Worm (Caenorhabditis elegans) whole organism, L3 larva: ENCODE results near the gene hpo-6.

Experiments used
- ama-1 ChIP-seq: fragments of 150-350 bp; optimal IDR thresholded peaks from 2 replicates; lab custom pipeline; 2018
- ceh-16 ChIP-seq: sonication (generic microtip); optimal IDR thresholded peaks from 2 replicates; lab custom pipeline; 2017; ENCODE audit warnings: missing biosample characterization, missing genetic modification characterization
- egl-27 ChIP-seq: sonication (generic microtip); optimal IDR thresholded peaks from 4 replicates; lab custom pipeline; 2017; ENCODE audit warnings: missing biosample characterization, missing genetic modification reagents, missing genetic modification characterization
- fkh-2 ChIP-seq: fragments of 150-350 bp; optimal IDR thresholded peaks from 2 replicates; lab custom pipeline; 2014; ENCODE audit warnings: missing biosample characterization, missing genetic modification reagents, missing genetic modification characterization
- fos-1 ChIP-seq: fragments of 150-350 bp; optimal IDR thresholded peaks from 2 replicates; lab custom pipeline; 2014; ENCODE audit warnings: missing biosample characterization, missing genetic modification characterization
- hmg-11 ChIP-seq: sonication (generic microtip); optimal IDR thresholded peaks from 2 replicates; lab custom pipeline; 2016; ENCODE audit warnings: missing genetic modification characterization, missing compliant biosample characterization
- mdl-1 ChIP-seq: fragments of 150-350 bp; optimal IDR thresholded peaks from 2 replicates; lab custom pipeline; 2014; ENCODE audit warnings: missing biosample characterization, missing genetic modification characterization
- mml-1 ChIP-seq: fragments of 150-350 bp; sonication (generic microtip); optimal IDR thresholded peaks from 3 replicates; lab custom pipeline; 2014; ENCODE audit warnings: missing biosample characterization, missing genetic modification characterization
- nfya-1 ChIP-seq: sonication (generic microtip); optimal IDR thresholded peaks from 2 replicates; lab custom pipeline; 2017; ENCODE audit warnings: missing genetic modification characterization, mild to moderate bottlenecking, missing compliant biosample characterization, antibody characterized with exemption, moderate library complexity; ENCODE audit not compliant: insufficient read depth
- nhr-28 ChIP-seq: fragments of 150-350 bp; optimal IDR thresholded peaks from 2 replicates; lab custom pipeline; 2014; ENCODE audit warnings: missing biosample characterization, missing genetic modification characterization
- nhr-43 ChIP-seq: sonication (generic microtip); optimal IDR thresholded peaks from 2 replicates; lab custom pipeline; 2016; ENCODE audit warnings: mild to moderate bottlenecking, missing genetic modification characterization, missing compliant biosample characterization; ENCODE audit not compliant: poor library complexity, severe bottlenecking
- pqm-1 ChIP-seq: fragments of 150-350 bp; optimal IDR thresholded peaks from 2 replicates; lab custom pipeline; 2017; ENCODE audit warnings: missing biosample characterization, missing genetic modification characterization, inconsistent platforms
- unc-39 ChIP-seq: sonication (generic microtip); optimal IDR thresholded peaks from 4 replicates; lab custom pipeline; 2017; ENCODE audit warnings: missing biosample characterization, missing genetic modification characterization
- ztf-11 ChIP-seq: fragments of 150-350 bp; optimal IDR thresholded peaks from 2 replicates; lab custom pipeline; 2014; ENCODE audit warnings: missing biosample characterization, missing genetic modification characterization

DNA sequence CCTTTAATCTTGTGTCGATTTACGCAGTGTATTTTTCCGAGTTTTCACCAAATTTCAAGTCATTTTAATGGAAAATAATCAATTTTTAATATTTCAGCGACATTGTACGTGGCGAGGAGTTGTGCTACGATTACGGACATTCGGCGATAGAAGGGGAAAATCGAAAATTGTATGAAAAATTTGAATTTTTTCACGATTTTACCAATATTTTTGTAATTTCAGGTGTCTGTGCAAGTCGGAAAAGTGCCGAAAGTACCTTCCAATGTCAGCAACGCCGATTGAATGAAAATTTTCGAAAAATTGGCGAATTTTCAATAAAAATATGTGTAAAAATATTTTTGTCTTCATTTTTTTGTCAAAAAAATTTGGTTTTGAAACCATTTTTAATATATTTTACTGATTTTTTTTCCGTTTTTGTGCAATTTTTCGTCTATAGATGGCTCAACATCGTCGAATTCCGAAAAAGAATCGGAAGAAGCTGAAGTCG is 43.3 kb downstream of the hpo-6 start, which contains the start of gene Y41D4B.11:
- TF ChIP-seq fos-1 = no peak
- no peak for TF ChIP-seq fkh-2 (tag; lab: Kevin White, UChicago)
- TF ChIP-seq mml-1 (tag; lab: Kevin White, UChicago) = no peak
- no peak for TF ChIP-seq hmg-11 (tag; lab: Kevin White, UChicago)
- no peak for TF ChIP-seq pqm-1
- TF ChIP-seq egl-27 (tag; lab: Kevin White, UChicago) = no peak
- TF ChIP-seq unc-39 = no peak
- no peak for TF ChIP-seq nfya-1
- no peak for TF ChIP-seq nhr-43 (tag; lab: Kevin White, UChicago)
- TF ChIP-seq ceh-16 (tag; lab: Kevin White, UChicago) = no peak
- no peak for TF ChIP-seq ama-1 (lab: Kevin White, UChicago)
- TF ChIP-seq nhr-28 (tag; lab: Kevin White, UChicago) = no peak
- no peak for TF ChIP-seq mdl-1
- TF ChIP-seq ztf-11 (tag; lab: Kevin White, UChicago) = no peak
